Worm (Caenorhabditis elegans) whole organism, young adult: ENCODE measurements around the gene tsp-14.

Source experiments
- B0019.2 ChIP-seq: fragments of 200-800 bp; sonication (Bioruptor generic); conservative IDR thresholded peaks from 2 replicates; pipeline ENCODE4 v1.3.6; 2022; ENCODE audit warnings: missing genetic modification reagents, missing genetic modification characterization, missing compliant biosample characterization
- F49E8.2 ChIP-seq: sonication (generic microtip); optimal IDR thresholded peaks from 3 replicates; lab custom pipeline; 2017; ENCODE audit warnings: missing genetic modification characterization, mild to moderate bottlenecking, missing compliant biosample characterization, antibody characterized with exemption, moderate library complexity; ENCODE audit not compliant: insufficient read depth
- F52B5.7 ChIP-seq: sonication (generic microtip); optimal IDR thresholded peaks from 2 replicates; lab custom pipeline; 2016; ENCODE audit warnings: mild to moderate bottlenecking, missing genetic modification characterization, missing compliant biosample characterization
- Y67H2A.10 ChIP-seq: fragments of 200-800 bp; sonication (Bioruptor generic); conservative IDR thresholded peaks from 2 replicates; pipeline ENCODE4 v1.3.6; 2022; ENCODE audit warnings: missing genetic modification reagents, missing genetic modification characterization, missing compliant biosample characterization
- ceh-40 ChIP-seq: fragments of 200-800 bp; sonication (Bioruptor generic); IDR thresholded peaks from 2 replicates; pipeline ENCODE4 v1.3.6; 2022; ENCODE audit warnings: missing genetic modification characterization, missing compliant biosample characterization
- egl-18 ChIP-seq: fragments of 200-800 bp; sonication (Bioruptor generic); IDR thresholded peaks from 2 replicates; pipeline ENCODE4 v1.3.6; 2022; ENCODE audit warnings: missing genetic modification reagents, missing genetic modification characterization, missing compliant biosample characterization
- hrde-1 ChIP-seq: sonication (generic microtip); optimal IDR thresholded peaks from 2 replicates; lab custom pipeline; 2016; ENCODE audit warnings: missing genetic modification characterization, mild to moderate bottlenecking, missing compliant biosample characterization, moderate library complexity, missing genotype, missing genetic modification reagents, borderline replicate concordance
- lsl-1 ChIP-seq: fragments of 200-800 bp; sonication (Bioruptor generic); optimal IDR thresholded peaks from 2 replicates; lab custom pipeline; 2018; ENCODE audit warnings: mild to moderate bottlenecking, missing genetic modification characterization, moderate library complexity, missing compliant biosample characterization
- nhr-90 ChIP-seq: sonication (generic microtip); optimal IDR thresholded peaks from 2 replicates; lab custom pipeline; 2016; ENCODE audit warnings: missing genotype, mild to moderate bottlenecking, missing genetic modification characterization, missing compliant biosample characterization
- somi-1 ChIP-seq: fragments of 200-800 bp; sonication (Bioruptor generic); optimal IDR thresholded peaks from 2 replicates; lab custom pipeline; 2018; ENCODE audit warnings: mild to moderate bottlenecking, missing genetic modification characterization, missing compliant biosample characterization
- unc-62 ChIP-seq: fragments of 150-350 bp; optimal IDR thresholded peaks from 2 replicates; lab custom pipeline; 2014; ENCODE audit warnings: missing biosample characterization, missing genetic modification reagents, missing genetic modification characterization
- ztf-25 ChIP-seq: fragments of 200-800 bp; sonication (Bioruptor generic); IDR thresholded peaks from 2 replicates; pipeline ENCODE4 v1.3.6; 2022; ENCODE audit warnings: missing genetic modification reagents, missing genetic modification characterization, missing compliant biosample characterization
- ztf-26 ChIP-seq: sonication (generic microtip); optimal IDR thresholded peaks from 2 replicates; lab custom pipeline; 2017; ENCODE audit warnings: missing genetic modification characterization, missing compliant biosample characterization

ce11 chrX:4895223-4895622 lies 18.5 kb upstream of the tsp-14 start:
- TF ChIP-seq nhr-90: no peak
- no peak for TF ChIP-seq somi-1
- no peak for TF ChIP-seq B0019.2 (GFP tag; lab: Robert Waterston, UW)
- TF ChIP-seq ztf-25 (GFP tag; lab: Robert Waterston, UW): no peak
- no peak for TF ChIP-seq unc-62 (GFP tag; lab: Kevin White, UChicago)
- no peak for TF ChIP-seq ceh-40 (GFP tag; lab: Robert Waterston, UW)
- no peak for TF ChIP-seq F52B5.7 (tag; lab: Kevin White, UChicago)
- TF ChIP-seq ztf-26: no peak
- no peak for TF ChIP-seq egl-18 (GFP tag; lab: Robert Waterston, UW)
- no peak for TF ChIP-seq Y67H2A.10 (GFP tag; lab: Robert Waterston, UW)
- TF ChIP-seq hrde-1 (tag; lab: Kevin White, UChicago): no peak
- no peak for TF ChIP-seq lsl-1 (GFP tag; lab: Kevin White, UChicago)
- no peak for TF ChIP-seq F49E8.2 (tag; lab: Kevin White, UChicago)
